Worm (Caenorhabditis elegans): ENCODE measurements around the gene srx-97.
A peak's percentile ranks its signal among the peaks of the same experiment; 100 is the strongest.

The srx-97 gene

ce11 chrII:3669315-3669714 lies at the start of gene srx-97:
TSS of gene srx-97 (minus strand) at chrII:3669415.
- no peak for TF ChIP-seq him-1 (tag; optimal IDR thresholded peaks at IDR 0.05)
- no peak for TF ChIP-seq W03F9.2 (tag; optimal IDR thresholded peaks at IDR 0.05)
- TF ChIP-seq dao-5 (tag; optimal IDR thresholded peaks at IDR 0.05): no peak

DNA sequence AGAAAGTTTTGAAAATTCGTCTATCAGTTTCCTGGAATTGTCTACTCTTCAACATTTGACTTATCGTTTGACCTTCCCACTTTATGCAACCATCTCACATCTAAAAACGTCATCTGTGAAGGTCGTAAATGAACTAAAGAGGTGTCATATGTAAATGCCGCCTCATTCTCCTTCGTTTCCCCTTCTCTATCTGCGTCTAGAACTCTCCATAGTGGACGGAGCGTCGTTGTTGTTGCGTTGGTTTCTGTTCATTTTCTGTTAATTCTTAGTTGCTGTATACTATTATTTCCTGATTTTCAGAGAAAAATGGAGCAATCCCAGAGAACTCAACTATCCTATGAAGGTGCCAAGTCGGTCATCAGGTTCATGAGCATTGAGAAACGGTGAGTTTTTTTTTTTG lies 47.7 kb upstream of the srx-97 start, which contains the start of gene fbxc-52:
fbxc-52 (plus strand) TSS at position 301 of the 400 bp plus-strand sequence.
- TF ChIP-seq dao-5 (tag; optimal IDR thresholded peaks at IDR 0.05) (no peak), him-1 (tag; optimal IDR thresholded peaks at IDR 0.05) (no peak), W03F9.2 (tag; optimal IDR thresholded peaks at IDR 0.05) (no peak)

ce11 chrII:3716455-3716854 lies 47.2 kb upstream of the srx-97 start, which contains the start of gene srh-99:
TSS of gene srh-99 (minus strand) at chrII:3716555.
- TF ChIP-seq dao-5 (tag; optimal IDR thresholded peaks at IDR 0.05) (no peak), him-1 (tag; optimal IDR thresholded peaks at IDR 0.05) (no peak), W03F9.2 (tag; optimal IDR thresholded peaks at IDR 0.05) (no peak)

DNA sequence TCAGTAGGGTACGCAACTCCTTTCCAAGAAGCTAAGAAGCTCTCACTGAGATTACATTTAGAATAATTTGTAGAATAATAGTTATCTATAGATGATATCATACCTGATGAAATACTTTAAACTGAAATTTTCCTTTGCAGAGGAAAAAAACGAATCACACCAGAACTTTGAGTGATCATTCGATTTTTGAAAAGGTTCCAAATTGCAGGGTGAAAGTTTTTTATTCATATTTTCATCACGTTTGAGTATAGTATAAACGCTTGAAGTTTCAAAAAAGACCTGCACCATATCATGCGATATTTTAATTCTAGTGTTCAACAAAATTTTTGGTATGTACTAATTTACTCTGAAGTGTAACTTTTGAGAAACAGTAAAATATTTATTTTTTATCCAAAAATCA lies 45.4 kb upstream of the srx-97 start, which contains the start of gene srh-100:
srh-100 (minus strand) TSS at position 101 of the 400 bp plus-strand sequence.
- TF ChIP-seq dao-5 (tag; optimal IDR thresholded peaks at IDR 0.05): no peak
- no peak for TF ChIP-seq W03F9.2 (tag; optimal IDR thresholded peaks at IDR 0.05)
- no peak for TF ChIP-seq him-1 (tag; optimal IDR thresholded peaks at IDR 0.05)

- no peak for TF ChIP-seq W03F9.2 (tag; optimal IDR thresholded peaks at IDR 0.05)
- no peak for TF ChIP-seq him-1 (tag; optimal IDR thresholded peaks at IDR 0.05)
- no peak for TF ChIP-seq dao-5 (tag; optimal IDR thresholded peaks at IDR 0.05)
Measured at ce11 chrII:3711047-3711446, 41.8 kb upstream of the srx-97 start, which contains the start of gene fbxc-53. TSS of gene fbxc-53 (plus strand) at chrII:3711291.

DNA sequence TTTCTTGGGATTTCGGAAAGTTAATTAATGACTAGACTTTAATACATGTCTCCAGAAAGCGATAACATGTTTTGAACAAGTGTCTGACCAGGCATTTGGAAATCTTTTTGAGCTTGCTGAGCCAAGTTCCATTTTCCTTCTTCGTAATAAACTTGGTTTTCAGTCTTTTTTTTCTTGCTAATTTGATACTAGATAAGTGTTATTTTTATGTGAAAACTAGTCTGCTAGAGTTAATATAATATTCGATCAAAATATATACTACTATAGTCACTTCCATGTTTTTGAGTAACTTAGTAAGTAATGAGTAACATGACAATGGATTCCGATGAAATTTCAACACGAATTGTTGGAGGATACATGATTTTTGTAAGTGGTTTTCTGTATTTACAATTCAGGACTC lies 40.0 kb upstream of the srx-97 start, which contains the start of gene srx-110:
srx-110 (plus strand) TSS at position 301 of the 400 bp plus-strand sequence.
- no peak for TF ChIP-seq dao-5 (tag; optimal IDR thresholded peaks at IDR 0.05)

DNA sequence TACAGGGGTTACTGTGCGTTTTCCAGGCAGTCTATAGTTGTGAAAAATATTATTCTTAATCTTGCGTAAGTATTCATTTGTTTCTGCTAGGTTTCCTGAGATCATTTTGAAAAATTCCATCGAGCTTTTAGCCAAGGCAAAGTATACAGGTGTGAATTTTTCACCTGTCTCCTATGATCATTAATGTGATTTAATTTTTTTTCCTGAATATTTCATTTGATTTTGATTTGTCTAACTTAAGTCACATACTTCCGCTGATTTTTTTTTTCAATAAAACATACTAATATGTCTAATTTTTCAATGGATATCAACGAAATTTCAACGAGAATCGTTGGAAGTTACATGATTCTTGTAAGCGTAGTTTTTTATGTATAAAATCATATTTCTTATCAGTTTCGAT lies 36.1 kb upstream of the srx-97 start, which contains the start of gene srx-108:
srx-108 (plus strand) TSS at position 301 of the 400 bp plus-strand sequence.
- TF ChIP-seq W03F9.2 (tag; optimal IDR thresholded peaks at IDR 0.05): no peak
- TF ChIP-seq him-1 (tag; optimal IDR thresholded peaks at IDR 0.05): no peak
- no peak for TF ChIP-seq dao-5 (tag; optimal IDR thresholded peaks at IDR 0.05)

DNA sequence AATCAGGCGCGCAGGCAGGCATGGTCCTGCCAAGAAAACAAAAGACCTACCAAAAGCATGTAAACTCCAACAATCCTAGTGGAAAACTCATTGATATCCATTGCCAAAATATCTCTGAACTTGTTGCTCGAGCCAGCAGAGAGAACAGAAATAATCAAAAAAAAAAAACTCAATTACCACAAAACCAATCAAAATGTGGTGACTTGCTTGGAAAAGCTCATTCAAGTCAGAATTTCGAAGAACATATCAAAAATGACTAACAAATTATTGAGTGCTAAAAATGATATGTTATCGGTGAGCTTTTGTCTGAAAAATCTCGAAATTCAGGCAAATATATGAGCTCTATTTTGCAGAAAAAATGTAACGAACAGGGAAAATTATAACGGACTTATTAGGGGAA lies 32.1 kb upstream of the srx-97 start, which contains the start of gene srx-105:
srx-105 (minus strand) TSS at position 101 of the 400 bp plus-strand sequence.
- no peak for TF ChIP-seq dao-5 (tag; optimal IDR thresholded peaks at IDR 0.05)
- no peak for TF ChIP-seq him-1 (tag; optimal IDR thresholded peaks at IDR 0.05)
- TF ChIP-seq W03F9.2 (tag; optimal IDR thresholded peaks at IDR 0.05): no peak

ce11 chrII:3699591-3699990 lies 30.4 kb upstream of the srx-97 start, which contains the start of gene srx-104:
TSS of gene srx-104 (minus strand) at chrII:3699691.
- TF ChIP-seq him-1 (tag; optimal IDR thresholded peaks at IDR 0.05): no peak
- TF ChIP-seq W03F9.2 (tag; optimal IDR thresholded peaks at IDR 0.05): no peak
- TF ChIP-seq dao-5 (tag; optimal IDR thresholded peaks at IDR 0.05): no peak

DNA sequence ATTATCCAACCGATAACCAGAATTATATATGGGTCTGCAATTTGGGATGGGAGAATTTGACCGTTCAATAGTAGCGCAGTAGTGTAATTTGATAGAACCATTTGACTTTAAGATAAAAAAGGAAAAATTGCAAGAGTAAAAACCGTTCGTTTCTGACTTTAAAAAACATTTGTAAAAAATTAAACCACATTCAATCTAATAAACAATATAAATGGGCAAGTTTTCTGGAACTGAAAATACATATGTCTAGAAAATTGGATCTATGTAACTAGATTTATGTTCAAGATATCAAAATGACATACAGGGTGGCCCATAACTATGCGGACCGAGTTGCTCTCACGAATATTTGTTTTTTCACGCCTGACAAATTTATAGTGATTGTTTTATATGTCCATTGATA lies 25.4 kb upstream of the srx-97 start, which contains the start of gene srx-102:
srx-102 (minus strand) TSS at position 101 of the 400 bp plus-strand sequence.
- TF ChIP-seq him-1 (tag; optimal IDR thresholded peaks at IDR 0.05): no peak

DNA sequence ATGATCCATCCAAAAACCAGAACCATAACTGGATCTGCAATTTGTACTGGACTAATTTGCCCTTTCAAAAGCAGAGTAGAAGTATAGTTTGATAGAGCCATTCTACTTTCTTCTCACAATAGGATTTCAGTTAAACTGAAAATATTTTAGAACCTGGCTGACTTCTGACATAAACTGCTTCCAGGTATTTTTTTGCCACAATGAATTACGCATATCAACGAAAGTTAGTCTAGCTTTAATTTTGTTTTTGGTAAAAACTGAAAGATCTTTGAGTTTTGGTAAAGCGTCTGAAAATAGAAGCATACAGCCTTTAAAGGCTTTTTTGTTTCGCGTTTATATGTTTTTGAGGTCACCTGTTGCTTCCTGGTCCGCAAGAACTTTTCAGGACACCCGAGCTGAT lies 21.4 kb upstream of the srx-97 start, which contains the start of gene srx-101:
srx-101 (minus strand) TSS at position 101 of the 400 bp plus-strand sequence.
- TF ChIP-seq him-1 (tag; optimal IDR thresholded peaks at IDR 0.05) (no peak), W03F9.2 (tag; optimal IDR thresholded peaks at IDR 0.05) (no peak), dao-5 (tag; optimal IDR thresholded peaks at IDR 0.05) (no peak)

ce11 chrII:3688333-3688732 lies 19.1 kb upstream of the srx-97 start, which contains the start of gene ifas-1:
TSS of gene ifas-1 (minus strand) at chrII:3688719.
- no peak for TF ChIP-seq dao-5 (tag; optimal IDR thresholded peaks at IDR 0.05)
- no peak for TF ChIP-seq W03F9.2 (tag; optimal IDR thresholded peaks at IDR 0.05)
- TF ChIP-seq him-1 (tag; optimal IDR thresholded peaks at IDR 0.05): no peak

- TF ChIP-seq dao-5 (tag; optimal IDR thresholded peaks at IDR 0.05): no peak
- TF ChIP-seq W03F9.2 (tag; optimal IDR thresholded peaks at IDR 0.05): no peak
- TF ChIP-seq him-1 (tag; optimal IDR thresholded peaks at IDR 0.05): no peak
Measured at ce11 chrII:3684487-3685067, 15.4 kb upstream of the srx-97 start.

- TF ChIP-seq W03F9.2 (tag; optimal IDR thresholded peaks at IDR 0.05) (peak; percentile 67), him-1 (tag; optimal IDR thresholded peaks at IDR 0.05) (no peak), dao-5 (tag; optimal IDR thresholded peaks at IDR 0.05) (no peak)
Measured at ce11 chrII:3682770-3683234, 13.6 kb upstream of the srx-97 start, which contains the start of gene F19B10.1. TSS of gene F19B10.1 (plus strand) at chrII:3683184.

All from whole organism, L4/young adult.